Worm (Caenorhabditis elegans): ENCODE results near the gene ugt-58.
A peak's percentile ranks its signal among the peaks of the same experiment; 100 is the strongest.

The ugt-58 gene

ce11 chrII:9594924-9595323 is 8.3 kb upstream of the ugt-58 start, which contains the start of gene E02H1.5:
Gene E02H1.5, plus strand, starts transcription at chrII:9595224.
- TF ChIP-seq lim-7 (GFP tag; IDR thresholded peaks at IDR 0.05) (no peak), dmd-8 (GFP tag; IDR thresholded peaks at IDR 0.05) (no peak), snpc-1.2 (GFP tag; IDR thresholded peaks at IDR 0.05) (no peak), gei-8 (GFP tag; optimal IDR thresholded peaks at IDR 0.05) (no peak), ceh-28 (tag; optimal IDR thresholded peaks at IDR 0.05) (no peak)

ce11 chrII:9592737-9593136 is 6.2 kb upstream of the ugt-58 start, which contains the start of gene parp-2:
Gene parp-2, plus strand, starts transcription at chrII:9593037.
- TF ChIP-seq skn-1 (tag; optimal IDR thresholded peaks at IDR 0.05), result no peak
- TF ChIP-seq lin-39 (tag; optimal IDR thresholded peaks at IDR 0.05), result no peak

ce11 chrII:9591071-9591470 is 4.5 kb upstream of the ugt-58 start, which contains the start of the genes E02H1.1 and tag-124:
Gene E02H1.1, minus strand, starts transcription at chrII:9591164.
Gene tag-124, plus strand, starts transcription at chrII:9591292.
- TF ChIP-seq Y48G9A.11 (GFP tag; IDR thresholded peaks at IDR 0.05) (peak; percentile 70; the same call in 1 of the 2 replicates), snpc-4 (tag; optimal IDR thresholded peaks at IDR 0.05) (no peak), skn-1 (tag; optimal IDR thresholded peaks at IDR 0.05) (no peak), hlh-11 (tag; optimal IDR thresholded peaks at IDR 0.05) (peak; percentile 33), F26F4.8 (GFP tag; conservative IDR thresholded peaks at IDR 0.05) (no peak), ceh-32 (tag; optimal IDR thresholded peaks at IDR 0.05; ENCODE audit: poor library complexity) (no peak), nhr-41 (GFP tag; IDR thresholded peaks at IDR 0.05) (no peak), ces-1 (GFP tag; optimal IDR thresholded peaks at IDR 0.05) (no peak), madf-5 (GFP tag; IDR thresholded peaks at IDR 0.05) (no peak), nhr-42 (GFP tag; IDR thresholded peaks at IDR 0.05) (no peak), mdl-1 (tag; optimal IDR thresholded peaks at IDR 0.05) (no peak), lin-15B (tag; optimal IDR thresholded peaks at IDR 0.05) (no peak), nhr-25 (tag; optimal IDR thresholded peaks at IDR 0.05; ENCODE audit: borderline replicate concordance, insufficient read depth) (no peak), lin-39 (tag; optimal IDR thresholded peaks at IDR 0.05) (no peak), unc-39 (tag; optimal IDR thresholded peaks at IDR 0.05) (no peak), spr-3 (GFP tag; optimal IDR thresholded peaks at IDR 0.05) (no peak), Y75B8A.6 (GFP tag; IDR thresholded peaks at IDR 0.05) (no peak), spr-1 (tag; optimal IDR thresholded peaks at IDR 0.05) (no peak), ceh-20 (GFP tag; IDR thresholded peaks at IDR 0.05) (peak; percentile 49; the same call in 1 of the 2 replicates), dve-1 (tag; optimal IDR thresholded peaks at IDR 0.05; ENCODE audit: insufficient read depth) (peak; percentile 66), ZK337.2 (GFP tag; IDR thresholded peaks at IDR 0.05) (peak; percentile 83), mxl-3 (GFP tag; optimal IDR thresholded peaks at IDR 0.05) (peak; percentile 32), fkh-10 (GFP tag; optimal IDR thresholded peaks at IDR 0.05) (no peak), ztf-7 (tag; optimal IDR thresholded peaks at IDR 0.05) (no peak), lin-1 (GFP tag; IDR thresholded peaks at IDR 0.05) (no peak), php-3 (GFP tag; IDR thresholded peaks at IDR 0.05) (no peak), unc-62 (GFP tag; optimal IDR thresholded peaks at IDR 0.05 in 1 of 2) (no peak), unc-62 (tag; optimal IDR thresholded peaks at IDR 0.05) (no peak), nhr-237 (tag; optimal IDR thresholded peaks at IDR 0.05) (no peak), nhr-10 (tag; optimal IDR thresholded peaks at IDR 0.05) (no peak), F44E2.7 (GFP tag; IDR thresholded peaks at IDR 0.05) (no peak), attf-4 (tag; optimal IDR thresholded peaks at IDR 0.05) (no peak), vab-7 (GFP tag; IDR thresholded peaks at IDR 0.05) (no peak), hmg-1.1 (GFP tag; IDR thresholded peaks at IDR 0.05) (peak; percentile 62), daf-16 (GFP tag; optimal IDR thresholded peaks at IDR 0.05) (peak in 1 of 2 experiments; percentile 11), daf-16 (tag; optimal IDR thresholded peaks at IDR 0.05) (peak; percentile 23), D1046.2 (GFP tag; IDR thresholded peaks at IDR 0.05) (no peak), lsy-2 (tag; optimal IDR thresholded peaks at IDR 0.05) (peak in 1 of 2 experiments; percentile 89), Y105C5A.15 (GFP tag; IDR thresholded peaks at IDR 0.05) (no peak), ctbp-1 (GFP tag; IDR thresholded peaks at IDR 0.05) (0 out of 2 replicates have a peak, but pooled peaks have one; percentile 31), zip-2 (tag; optimal IDR thresholded peaks at IDR 0.05) (peak; percentile 78), T26A8.4 (GFP tag; IDR thresholded peaks at IDR 0.05) (no peak), jun-1 (tag; optimal IDR thresholded peaks at IDR 0.05) (no peak), pqm-1 (tag; optimal IDR thresholded peaks at IDR 0.05) (no peak)

Measured in whole organism, L4 larva.